Fruit fly (Drosophila melanogaster) whole organism, embryonic: ENCODE data around the gene CG42828.

Experiments
- Bteb2 ChIP-seq: fragments of 200-800 bp; sonication (Bioruptor generic); optimal IDR thresholded peaks from 2 replicates; lab custom pipeline; 2016; ENCODE audit warnings: missing biosample characterization, missing genetic modification characterization
- CG12104 ChIP-seq: fragments of 200-800 bp; sonication (Bioruptor generic); optimal IDR thresholded peaks from 3 replicates; lab custom pipeline; 2016; ENCODE audit warnings: missing biosample characterization, missing genetic modification characterization
- CG12391 ChIP-seq: fragments of 200-800 bp; sonication (Bioruptor generic); optimal IDR thresholded peaks from 3 replicates; lab custom pipeline; 2018; ENCODE audit warnings: missing biosample characterization, mild to moderate bottlenecking, missing genetic modification characterization, moderate library complexity
- CG13775 ChIP-seq: fragments of 200-800 bp; sonication (Bioruptor generic); optimal IDR thresholded peaks from 3 replicates; lab custom pipeline; 2017; ENCODE audit warnings: missing biosample characterization, mild to moderate bottlenecking, missing genetic modification characterization
- CG14667 ChIP-seq: fragments of 200-800 bp; sonication (Bioruptor generic); IDR thresholded peaks from 2 replicates; pipeline ENCODE4 v1.3.6; 2022; ENCODE audit warnings: missing biosample characterization, missing genetic modification characterization
- CG18599 ChIP-seq: fragments of 200-800 bp; sonication (Bioruptor generic); optimal IDR thresholded peaks from 3 replicates; lab custom pipeline; 2017; ENCODE audit warnings: missing biosample characterization, missing genetic modification characterization, mild to moderate bottlenecking, moderate library complexity, missing genetic modification reagents
- CG2120 ChIP-seq: fragments of 200-800 bp; sonication (Bioruptor generic); optimal IDR thresholded peaks from 3 replicates; lab custom pipeline; 2016; ENCODE audit warnings: missing biosample characterization, missing genetic modification characterization
- CG30020 ChIP-seq: fragments of 200-800 bp; optimal IDR thresholded peaks from 2 replicates; lab custom pipeline; 2019; ENCODE audit warnings: missing biosample characterization, mild to moderate bottlenecking, missing genetic modification characterization, moderate library complexity
- CG31441 ChIP-seq: fragments of 200-800 bp; sonication (Bioruptor generic); IDR thresholded peaks from 2 replicates; pipeline ENCODE4 v1.3.6; 2022; ENCODE audit warnings: missing biosample characterization, missing genetic modification characterization
- CG32772 ChIP-seq: fragments of 200-800 bp; sonication (Bioruptor generic); IDR thresholded peaks from 2 replicates; pipeline ENCODE4 v1.3.6; 2022; ENCODE audit warnings: missing biosample characterization, missing genetic modification characterization
- CG3995 ChIP-seq: fragments of 200-800 bp; sonication (Bioruptor generic); optimal IDR thresholded peaks from 3 replicates; lab custom pipeline; 2016; ENCODE audit warnings: missing biosample characterization, missing genetic modification characterization
- CG5180 ChIP-seq: fragments of 200-800 bp; sonication (Bioruptor generic); optimal IDR thresholded peaks from 3 replicates; lab custom pipeline; 2017; ENCODE audit warnings: missing biosample characterization, missing genetic modification characterization, mild to moderate bottlenecking, moderate library complexity, missing genetic modification reagents
- CG6791 ChIP-seq: fragments of 200-800 bp; sonication (Bioruptor generic); IDR thresholded peaks from 3 replicates; pipeline ENCODE4 v1.3.6; 2022; ENCODE audit warnings: missing biosample characterization, missing genetic modification characterization; ENCODE audit not compliant: partially characterized antibody
- CG6813 ChIP-seq: fragments of 200-800 bp; sonication (Bioruptor generic); optimal IDR thresholded peaks from 2 replicates; lab custom pipeline; 2017; ENCODE audit warnings: missing biosample characterization, missing genetic modification characterization, mild to moderate bottlenecking, moderate library complexity, missing genetic modification reagents
- CG7839 ChIP-seq: fragments of 200-800 bp; sonication (Bioruptor generic); optimal IDR thresholded peaks from 3 replicates; lab custom pipeline; 2018; ENCODE audit warnings: missing biosample characterization, mild to moderate bottlenecking, missing genetic modification characterization, moderate library complexity
- CG7987 ChIP-seq: fragments of 200-800 bp; sonication (Bioruptor generic); optimal IDR thresholded peaks from 2 replicates; lab custom pipeline; 2018; ENCODE audit warnings: missing biosample characterization, mild to moderate bottlenecking, missing genetic modification characterization, moderate library complexity
- CG9215 ChIP-seq: fragments of 200-800 bp; sonication (Bioruptor generic); IDR thresholded peaks from 2 replicates; pipeline ENCODE4 v1.3.6; 2022; ENCODE audit warnings: missing biosample characterization, missing genetic modification characterization
- Dad ChIP-seq: fragments of 200-800 bp; sonication (Bioruptor generic); optimal IDR thresholded peaks from 3 replicates; lab custom pipeline; 2016; ENCODE audit warnings: missing biosample characterization, missing genetic modification characterization
- Dll ChIP-seq: fragments of 200-800 bp; sonication (Bioruptor generic); IDR thresholded peaks from 4 replicates; pipeline ENCODE4 v1.3.6; 2022; ENCODE audit warnings: missing biosample characterization, missing genetic modification characterization; ENCODE audit not compliant: partially characterized antibody
- Fer1 ChIP-seq: fragments of 200-800 bp; sonication (Bioruptor generic); optimal IDR thresholded peaks from 2 replicates; lab custom pipeline; 2017; ENCODE audit warnings: missing biosample characterization, mild to moderate bottlenecking, missing genetic modification characterization
- HLH3B ChIP-seq: fragments of 200-800 bp; sonication (Bioruptor generic); IDR thresholded peaks from 2 replicates; pipeline ENCODE4 v1.3.6; 2022; ENCODE audit warnings: missing biosample characterization, missing genetic modification characterization
- Hand ChIP-seq: fragments of 200-800 bp; sonication (Bioruptor generic); optimal IDR thresholded peaks from 2 replicates; lab custom pipeline; 2017; ENCODE audit warnings: mild to moderate bottlenecking, missing biosample characterization, missing genetic modification reagents, missing genetic modification characterization
- HmgZ ChIP-seq: fragments of 200-800 bp; sonication (Bioruptor generic); optimal IDR thresholded peaks from 2 replicates; lab custom pipeline; 2018; ENCODE audit warnings: missing biosample characterization, mild to moderate bottlenecking, missing genetic modification characterization
- Hr78 ChIP-seq, 2 experiments: fragments of 200-800 bp in 1 of 2; fragments of >200 bp in 1 of 2; sonication (Bioruptor generic) in 1 of 2; optimal IDR thresholded peaks; 2 replicates each; lab custom pipeline; 2017 to 2019; ENCODE audit warnings: missing biosample characterization in 2 of 2, missing genetic modification characterization in 2 of 2, mild to moderate bottlenecking in 1 of 2, moderate library complexity in 1 of 2
- Meics ChIP-seq: fragments of 200-800 bp; sonication (Bioruptor generic); optimal IDR thresholded peaks from 2 replicates; lab custom pipeline; 2017; ENCODE audit warnings: missing biosample characterization, mild to moderate bottlenecking, missing genetic modification characterization
- Oli ChIP-seq: fragments of 200-800 bp; sonication (Bioruptor generic); optimal IDR thresholded peaks from 2 replicates; lab custom pipeline; 2018; ENCODE audit warnings: missing biosample characterization, mild to moderate bottlenecking, missing genetic modification characterization, moderate library complexity
- Poxn ChIP-seq: fragments of 200-800 bp; sonication (Bioruptor generic); IDR thresholded peaks from 2 replicates; pipeline ENCODE4 v1.3.6; 2022; ENCODE audit warnings: missing biosample characterization, missing genetic modification characterization
- Side ChIP-seq: fragments of 200-800 bp; sonication (Bioruptor generic); optimal IDR thresholded peaks from 2 replicates; lab custom pipeline; 2016; ENCODE audit warnings: missing biosample characterization, missing genetic modification characterization
- bsh ChIP-seq, 2 experiments: fragments of 200-800 bp; sonication (Bioruptor generic); optimal IDR thresholded peaks; 2 replicates each; lab custom pipeline; 2017 to 2018; ENCODE audit warnings: mild to moderate bottlenecking in 2 of 2, missing biosample characterization in 2 of 2, missing genetic modification characterization in 2 of 2, moderate library complexity in 1 of 2
- emc ChIP-seq: fragments of 200-800 bp; sonication (Bioruptor generic); optimal IDR thresholded peaks from 2 replicates; lab custom pipeline; 2016; ENCODE audit warnings: missing biosample characterization, missing genetic modification characterization
- gce ChIP-seq: fragments of 200-800 bp; sonication (Bioruptor generic); IDR thresholded peaks from 3 replicates; pipeline ENCODE4 v1.3.6; 2022; ENCODE audit warnings: missing biosample characterization, missing genetic modification characterization
- ham ChIP-seq: fragments of 200-800 bp; sonication (Bioruptor generic); IDR thresholded peaks from 2 replicates; pipeline ENCODE4 v1.3.6; 2022; ENCODE audit warnings: missing biosample characterization, missing genetic modification characterization
- hkb ChIP-seq, 2 experiments: fragments of 200-800 bp in 1 of 2; fragments of >200 bp in 1 of 2; sonication (Bioruptor generic) in 1 of 2; IDR thresholded peaks in 1 of 2; optimal IDR thresholded peaks in 1 of 2; 2 replicates each; pipeline versions ENCODE4 v1.3.6 to Lab custom; 2017 to 2022; ENCODE audit warnings: missing biosample characterization in 1 of 2, missing genetic modification characterization in 1 of 2
- lola ChIP-seq, 3 experiments: fragments of >200 bp in 2 of 3; fragments of 200-800 bp in 1 of 3; sonication (Bioruptor generic) in 1 of 3; optimal IDR thresholded peaks; 2 replicates each; lab custom pipeline; 2017 to 2019; ENCODE audit warnings: missing biosample characterization in 3 of 3, missing genetic modification characterization in 3 of 3, mild to moderate bottlenecking in 1 of 3, moderate library complexity in 1 of 3
- mam ChIP-seq: fragments of 200-800 bp; sonication (Bioruptor generic); optimal IDR thresholded peaks from 3 replicates; lab custom pipeline; 2016; ENCODE audit warnings: missing biosample characterization, missing genetic modification characterization
- phol ChIP-seq: fragments of 200-800 bp; sonication (Bioruptor generic); optimal IDR thresholded peaks from 3 replicates; lab custom pipeline; 2018; ENCODE audit warnings: missing biosample characterization, mild to moderate bottlenecking, missing genetic modification characterization, moderate library complexity
- prd ChIP-seq, 3 experiments: fragments of >200 bp in 2 of 3; fragments of 200-800 bp in 1 of 3; sonication (Bioruptor generic) in 1 of 3; optimal IDR thresholded peaks in 2 of 3; IDR thresholded peaks in 1 of 3; 2 replicates in 2 of 3; 3 replicates in 1 of 3; pipeline versions ENCODE4 v1.3.6 to Lab custom; 2017 to 2022; ENCODE audit warnings: missing biosample characterization in 1 of 3, missing genetic modification characterization in 1 of 3
- pros ChIP-seq: fragments of 200-800 bp; sonication (Bioruptor generic); optimal IDR thresholded peaks from 3 replicates; lab custom pipeline; 2019; ENCODE audit warnings: missing biosample characterization, mild to moderate bottlenecking, missing genetic modification characterization, moderate library complexity
- run ChIP-seq: fragments of 200-800 bp; sonication (Bioruptor generic); optimal IDR thresholded peaks from 3 replicates; lab custom pipeline; 2018; ENCODE audit warnings: missing biosample characterization, mild to moderate bottlenecking, missing genetic modification characterization
- sc ChIP-seq, 3 experiments: fragments of >200 bp in 2 of 3; fragments of 200-800 bp in 1 of 3; sonication (Bioruptor generic) in 1 of 3; optimal IDR thresholded peaks; 2 replicates in 2 of 3; 3 replicates in 1 of 3; lab custom pipeline; 2017; ENCODE audit warnings: mild to moderate bottlenecking in 1 of 3, missing biosample characterization in 1 of 3, missing genetic modification characterization in 1 of 3, missing genetic modification reagents in 1 of 3
- sens-2 ChIP-seq: fragments of 200-800 bp; sonication (Bioruptor generic); IDR thresholded peaks from 2 replicates; pipeline ENCODE4 v1.3.6; 2022; ENCODE audit warnings: missing biosample characterization, missing genetic modification characterization
- slou ChIP-seq: fragments of 200-800 bp; sonication (Bioruptor generic); optimal IDR thresholded peaks from 3 replicates; lab custom pipeline; 2016; ENCODE audit warnings: missing biosample characterization, missing genetic modification characterization
- ssp ChIP-seq: fragments of 200-800 bp; sonication (Bioruptor generic); IDR thresholded peaks from 2 replicates; pipeline ENCODE4 v1.3.6; 2022; ENCODE audit warnings: missing biosample characterization, missing genetic modification characterization
- tin ChIP-seq: fragments of 200-800 bp; sonication (Bioruptor generic); optimal IDR thresholded peaks from 3 replicates; lab custom pipeline; 2016; ENCODE audit warnings: missing biosample characterization, missing genetic modification characterization
- wdn ChIP-seq: fragments of 200-800 bp; sonication (Bioruptor generic); IDR thresholded peaks from 2 replicates; pipeline ENCODE4 v1.3.6; 2022; ENCODE audit warnings: missing biosample characterization, missing genetic modification characterization
- wek ChIP-seq: fragments of 200-800 bp; sonication (Bioruptor generic); optimal IDR thresholded peaks from 3 replicates; lab custom pipeline; 2018; ENCODE audit warnings: missing biosample characterization, mild to moderate bottlenecking, missing genetic modification characterization, moderate library complexity

CG42828 gene

dm6 chr3R:23332535-23333333 lies 40.8 kb upstream of the CG42828 start (continued):
- TF ChIP-seq CG6791 (GFP tag; lab: Robert Waterston, UW) (no peak), Side (peak; percentile 28), CG12391 (tag; lab: Kevin White, UChicago) (peak; percentile 65), prd (optimal IDR thresholded peaks at IDR 0.05; lab: Kevin White, UChicago) (no peak), prd (GFP tag; IDR thresholded peaks at IDR 0.05; lab: Robert Waterston, UW) (peak; percentile 14; the same call in 1 of the 3 replicates), CG30020 (tag; lab: Kevin White, UChicago) (no peak), Oli (peak; percentile 74), lola (GFP tag; optimal IDR thresholded peaks at IDR 0.05; lab: Kevin White, UChicago) (peak in 1 of 3 experiments; percentile 59), Hr78 (GFP tag; optimal IDR thresholded peaks at IDR 0.05; lab: Kevin White, UChicago) (no peak), ham (GFP tag; lab: Robert Waterston, UW) (no peak), bsh (GFP tag; optimal IDR thresholded peaks at IDR 0.05; lab: Kevin White, UChicago) (peak in 1 of 2 experiments; percentile 70), HLH3B (GFP tag; lab: Robert Waterston, UW) (peak; percentile 39; the same call in 1 of the 2 replicates), CG14667 (GFP tag; lab: Robert Waterston, UW) (no peak), CG31441 (peak; percentile 77), ssp (GFP tag; lab: Robert Waterston, UW) (0 out of 2 replicates have a peak, but pooled peaks have one; percentile 9), wdn (GFP tag; lab: Robert Waterston, UW) (no peak), CG7839 (tag; lab: Kevin White, UChicago) (peak; percentile 73), CG32772 (GFP tag; lab: Robert Waterston, UW) (no peak), Hand (peak; percentile 26), CG18599 (peak; percentile 51), HmgZ (tag; lab: Kevin White, UChicago) (peak; percentile 28), sens-2 (no peak), CG12104 (GFP tag; lab: Kevin White, UChicago) (peak; percentile 55), gce (GFP tag; lab: Robert Waterston, UW) (0 out of 3 replicates have a peak, but pooled peaks have one; percentile 14), sc (optimal IDR thresholded peaks at IDR 0.05; lab: Kevin White, UChicago) (no peak), sc (GFP tag; optimal IDR thresholded peaks at IDR 0.05; lab: Kevin White, UChicago) (peak; percentile 39), Dll (GFP tag; lab: Robert Waterston, UW) (no peak), tin (GFP tag; lab: Kevin White, UChicago) (peak; percentile 29), Poxn (GFP tag; lab: Robert Waterston, UW) (no peak), Fer1 (GFP tag; lab: Kevin White, UChicago) (peak; percentile 60), phol (tag; lab: Kevin White, UChicago) (peak; percentile 76), CG13775 (GFP tag; lab: Kevin White, UChicago) (peak; percentile 49), CG9215 (GFP tag; lab: Robert Waterston, UW) (0 out of 2 replicates have a peak, but pooled peaks have one; percentile 5), Meics (GFP tag; lab: Kevin White, UChicago) (peak; percentile 54), run (tag; lab: Kevin White, UChicago) (no peak), Bteb2 (GFP tag; lab: Kevin White, UChicago) (peak; percentile 46), CG6813 (GFP tag; lab: Kevin White, UChicago) (peak; percentile 64), CG7987 (GFP tag; lab: Kevin White, UChicago) (no peak), slou (no peak), hkb (optimal IDR thresholded peaks at IDR 0.05; lab: Kevin White, UChicago) (no peak), hkb (GFP tag; IDR thresholded peaks at IDR 0.05; lab: Robert Waterston, UW) (peak; percentile 27; the same call in 1 of the 2 replicates), CG2120 (GFP tag; lab: Kevin White, UChicago) (peak; percentile 70), CG5180 (GFP tag; lab: Kevin White, UChicago) (peak; percentile 30), wek (GFP tag; lab: Kevin White, UChicago) (no peak), Dad (GFP tag; lab: Kevin White, UChicago) (no peak), mam (GFP tag; lab: Kevin White, UChicago) (peak; percentile 32), CG3995 (GFP tag; lab: Kevin White, UChicago) (peak; percentile 11), pros (GFP tag; lab: Kevin White, UChicago) (no peak), emc (GFP tag; lab: Kevin White, UChicago) (peak; percentile 14)
